Worm (Caenorhabditis elegans) whole organism, early embryonic: Measurements from ENCODE around the gene Y68A4B.3.

Experiments
- aly-1 ChIP-seq: sonication (generic microtip); optimal IDR thresholded peaks from 2 replicates; lab custom pipeline; 2016; ENCODE audit warnings: missing genetic modification characterization, missing compliant biosample characterization
- ama-1 ChIP-seq: fragments of 150-350 bp; optimal IDR thresholded peaks from 2 replicates; lab custom pipeline; 2014
- ceh-36 ChIP-seq: sonication (generic microtip); optimal IDR thresholded peaks from 2 replicates; lab custom pipeline; 2016; ENCODE audit warnings: missing genetic modification characterization, inconsistent platforms, missing compliant biosample characterization
- ets-7 ChIP-seq: sonication (generic microtip); optimal IDR thresholded peaks from 2 replicates; lab custom pipeline; 2016; ENCODE audit warnings: missing genotype, missing genetic modification characterization, missing compliant biosample characterization
- flt-1 ChIP-seq: fragments of 200-800 bp; sonication (Bioruptor generic); IDR thresholded peaks from 2 replicates; pipeline ENCODE4 v1.3.6; 2022; ENCODE audit warnings: missing genetic modification characterization, missing compliant biosample characterization
- hmg-4 ChIP-seq: fragments of 200-800 bp; sonication (Bioruptor generic); optimal IDR thresholded peaks from 2 replicates; lab custom pipeline; 2018; ENCODE audit warnings: mild to moderate bottlenecking, missing genetic modification characterization, missing compliant biosample characterization
- pes-1 ChIP-seq: fragments of 200-800 bp; sonication (Bioruptor generic); IDR thresholded peaks from 2 replicates; pipeline ENCODE4 v1.3.6; 2022; ENCODE audit warnings: missing genetic modification reagents, missing genetic modification characterization, missing compliant biosample characterization
- scrt-1 ChIP-seq: fragments of 200-800 bp; sonication (Bioruptor generic); IDR thresholded peaks from 2 replicates; pipeline ENCODE4 v1.3.6; 2022; ENCODE audit warnings: missing genetic modification characterization, missing compliant biosample characterization

ce11 chrV:17261385-17261784 is 18.9 kb upstream of the Y68A4B.3 start:
- TF ChIP-seq flt-1 (GFP tag; lab: Robert Waterston, UW) (no peak), ama-1 (lab: Kevin White, UChicago) (no peak), hmg-4 (GFP tag; lab: Kevin White, UChicago) (no peak), ets-7 (tag; lab: Kevin White, UChicago) (no peak), aly-1 (tag; lab: Kevin White, UChicago) (no peak), ceh-36 (tag; lab: Kevin White, UChicago) (no peak), pes-1 (GFP tag; lab: Robert Waterston, UW) (no peak), scrt-1 (GFP tag; lab: Robert Waterston, UW) (no peak)
